Worm (Caenorhabditis elegans) whole organism, L4 larva: ENCODE data around the gene F52C12.2.

Source experiments
- F26F4.8 ChIP-seq: fragments of 200-800 bp; sonication (Bioruptor generic); conservative IDR thresholded peaks from 2 replicates; pipeline ENCODE4 v1.3.6; 2022; ENCODE audit warnings: missing genetic modification characterization, missing compliant biosample characterization
- F37D6.2 ChIP-seq: sonication (generic microtip); optimal IDR thresholded peaks from 2 replicates; lab custom pipeline; 2016; ENCODE audit warnings: mild to moderate bottlenecking, missing genetic modification characterization, missing compliant biosample characterization
- T26A8.4 ChIP-seq: fragments of 200-800 bp; sonication (Bioruptor generic); IDR thresholded peaks from 2 replicates; pipeline ENCODE4 v1.3.6; 2022; ENCODE audit warnings: missing genetic modification characterization, missing compliant biosample characterization
- Y48G9A.11 ChIP-seq: fragments of 200-800 bp; sonication (Bioruptor generic); IDR thresholded peaks from 2 replicates; pipeline ENCODE4 v1.3.6; 2022; ENCODE audit warnings: missing genetic modification reagents, missing genetic modification characterization, missing compliant biosample characterization
- aha-1 ChIP-seq: fragments of 150-350 bp; peaks from one replicate; lab custom pipeline; 2014; ENCODE audit warnings: missing biosample characterization, missing genetic modification characterization
- arid-1 ChIP-seq: fragments of 200-800 bp; sonication (Bioruptor generic); conservative IDR thresholded peaks from 2 replicates; pipeline ENCODE4 v1.3.6; 2022; ENCODE audit warnings: missing genetic modification reagents, missing genetic modification characterization, missing compliant biosample characterization
- ceh-28 ChIP-seq: fragments of 150-350 bp; optimal IDR thresholded peaks from 2 replicates; lab custom pipeline; 2014; ENCODE audit warnings: missing biosample characterization, missing genetic modification reagents, missing genetic modification characterization
- ceh-32 ChIP-seq: sonication (generic microtip); optimal IDR thresholded peaks from 2 replicates; lab custom pipeline; 2016; ENCODE audit warnings: mild to moderate bottlenecking, missing genetic modification characterization, missing compliant biosample characterization; ENCODE audit not compliant: poor library complexity
- ceh-44 ChIP-seq: fragments of 200-800 bp; sonication (Bioruptor generic); IDR thresholded peaks from 2 replicates; pipeline ENCODE4 v1.3.6; 2022; ENCODE audit warnings: missing genetic modification reagents, missing genetic modification characterization, missing compliant biosample characterization
- daf-16 ChIP-seq, 3 experiments: sonication (generic microtip); optimal IDR thresholded peaks; 2 replicates each; lab custom pipeline; 2016 to 2017; ENCODE audit warnings: missing genetic modification characterization in 3 of 3, missing genetic modification reagents in 3 of 3, mild to moderate bottlenecking in 2 of 3, missing compliant biosample characterization in 2 of 3, missing biosample characterization in 1 of 3, moderate library complexity in 1 of 3
- dmd-8 ChIP-seq: fragments of 200-800 bp; sonication (Bioruptor generic); IDR thresholded peaks from 2 replicates; pipeline ENCODE4 v1.3.6; 2022; ENCODE audit warnings: missing genetic modification characterization, missing compliant biosample characterization
- dmd-9 ChIP-seq: fragments of 200-800 bp; sonication (Bioruptor generic); IDR thresholded peaks from 2 replicates; pipeline ENCODE4 v1.3.6; 2022; ENCODE audit warnings: missing genetic modification reagents, missing genetic modification characterization, missing compliant biosample characterization
- dpl-1 ChIP-seq: fragments of 150-350 bp; optimal IDR thresholded peaks from 2 replicates; lab custom pipeline; 2014; ENCODE audit warnings: missing biosample characterization, missing genetic modification reagents, missing genetic modification characterization
- dve-1 ChIP-seq: sonication (generic microtip); optimal IDR thresholded peaks from 2 replicates; lab custom pipeline; 2017; ENCODE audit warnings: antibody characterized with exemption, mild to moderate bottlenecking, missing genetic modification characterization, missing compliant biosample characterization; ENCODE audit not compliant: insufficient read depth
- egl-43 ChIP-seq: fragments of 200-800 bp; sonication (Bioruptor generic); IDR thresholded peaks from 2 replicates; pipeline ENCODE4 v1.3.6; 2022; ENCODE audit warnings: missing genetic modification reagents, missing genetic modification characterization, missing compliant biosample characterization
- hlh-30 ChIP-seq: sonication (generic microtip); optimal IDR thresholded peaks from 2 replicates; lab custom pipeline; 2017; ENCODE audit warnings: antibody characterized with exemption, mild to moderate bottlenecking, missing genetic modification characterization, missing compliant biosample characterization; ENCODE audit not compliant: insufficient read depth
- jun-1 ChIP-seq: fragments of 150-350 bp; optimal IDR thresholded peaks from 2 replicates; lab custom pipeline; 2014; ENCODE audit warnings: missing biosample characterization, missing genetic modification reagents, missing genetic modification characterization
- lin-15B ChIP-seq: fragments of 150-350 bp; sonication (generic microtip); optimal IDR thresholded peaks from 3 replicates; lab custom pipeline; 2014; ENCODE audit warnings: missing biosample characterization, missing genetic modification characterization
- lin-38 ChIP-seq: fragments of 200-800 bp; sonication (Bioruptor generic); IDR thresholded peaks from 2 replicates; pipeline ENCODE4 v1.3.6; 2022; ENCODE audit warnings: missing genetic modification reagents, missing genetic modification characterization, missing compliant biosample characterization
- lsy-2 ChIP-seq, 2 experiments: fragments of 150-350 bp in 1 of 2; sonication (generic microtip) in 1 of 2; optimal IDR thresholded peaks; 2 replicates each; lab custom pipeline; 2014 to 2017; ENCODE audit warnings: missing biosample characterization in 2 of 2, missing genetic modification characterization in 2 of 2
- mdt-29 ChIP-seq: fragments of 200-800 bp; sonication (Bioruptor generic); IDR thresholded peaks from 2 replicates; pipeline ENCODE4 v1.3.6; 2022; ENCODE audit warnings: missing genetic modification reagents, missing genetic modification characterization, missing compliant biosample characterization
- mes-2 ChIP-seq: sonication (generic microtip); optimal IDR thresholded peaks from 2 replicates; lab custom pipeline; 2016; ENCODE audit warnings: missing genotype, mild to moderate bottlenecking, missing genetic modification characterization, missing compliant biosample characterization; ENCODE audit not compliant: poor library complexity, severe bottlenecking
- nhr-11 ChIP-seq: fragments of 150-350 bp; optimal IDR thresholded peaks from 2 replicates; lab custom pipeline; 2014; ENCODE audit warnings: missing biosample characterization, missing genetic modification characterization
- nhr-28 ChIP-seq: fragments of 150-350 bp; optimal IDR thresholded peaks from 2 replicates; lab custom pipeline; 2014; ENCODE audit warnings: missing biosample characterization, missing genetic modification characterization
- pqm-1 ChIP-seq: sonication (generic microtip); optimal IDR thresholded peaks from 2 replicates; lab custom pipeline; 2017; ENCODE audit warnings: missing biosample characterization, missing genetic modification characterization
- rbr-2 ChIP-seq: sonication (generic microtip); optimal IDR thresholded peaks from 2 replicates; lab custom pipeline; 2016; ENCODE audit warnings: missing genotype, missing genetic modification characterization, missing compliant biosample characterization
- set-16 ChIP-seq: fragments of 200-800 bp; sonication (Bioruptor generic); IDR thresholded peaks from 2 replicates; pipeline ENCODE4 v1.3.6; 2022; ENCODE audit warnings: missing genetic modification reagents, missing genetic modification characterization, missing compliant biosample characterization
- skn-1 ChIP-seq: fragments of 150-350 bp; optimal IDR thresholded peaks from 2 replicates; lab custom pipeline; 2014; ENCODE audit warnings: missing biosample characterization, missing genetic modification characterization
- unc-62 ChIP-seq, 3 experiments: fragments of 150-350 bp in 1 of 3; sonication (generic microtip); optimal IDR thresholded peaks in 2 of 3; peaks in 1 of 3; 1 replicate in 1 of 3; 2 replicates in 2 of 3; lab custom pipeline; 2014 to 2017; ENCODE audit warnings: missing biosample characterization in 3 of 3, missing genetic modification characterization in 3 of 3, missing genetic modification reagents in 3 of 3, missing genotype in 1 of 3
- vab-7 ChIP-seq: fragments of 200-800 bp; sonication (Bioruptor generic); IDR thresholded peaks from 2 replicates; pipeline ENCODE4 v1.3.6; 2022; ENCODE audit warnings: missing genetic modification reagents, missing genetic modification characterization, missing compliant biosample characterization
- zip-11 ChIP-seq: fragments of 200-800 bp; sonication (Bioruptor generic); IDR thresholded peaks from 2 replicates; pipeline ENCODE4 v1.3.6; 2022; ENCODE audit warnings: missing genetic modification characterization, missing compliant biosample characterization
- ztf-11 ChIP-seq: fragments of 150-350 bp; optimal IDR thresholded peaks from 2 replicates; lab custom pipeline; 2014; ENCODE audit warnings: missing biosample characterization, missing genetic modification characterization
- ztf-7 ChIP-seq: fragments of 150-350 bp; optimal IDR thresholded peaks from 2 replicates; lab custom pipeline; 2014; ENCODE audit warnings: missing biosample characterization, missing genetic modification characterization

F52C12.2 gene

ce11 chrIV:1916247-1916646, 37.1 kb upstream of the F52C12.2 start:
- TF ChIP-seq T26A8.4, result no peak
- no peak for TF ChIP-seq dpl-1 (GFP tag; lab: Kevin White, UChicago)
- no peak for TF ChIP-seq F26F4.8 (GFP tag; lab: Robert Waterston, UW)
- no peak for TF ChIP-seq nhr-11
- TF ChIP-seq egl-43 (GFP tag; lab: Robert Waterston, UW), result no peak
- TF ChIP-seq rbr-2 (tag; lab: Kevin White, UChicago), result no peak
- no peak for TF ChIP-seq dmd-9 (GFP tag; lab: Robert Waterston, UW)
- no peak for TF ChIP-seq F37D6.2 (tag; lab: Kevin White, UChicago)
- no peak for TF ChIP-seq skn-1 (tag; lab: Kevin White, UChicago)

- TF ChIP-seq vab-7 (no peak), set-16 (peak; percentile 72)
Observed at ce11 chrIV:1917819-1918218, 35.6 kb upstream of the F52C12.2 start, which contains the start of gene elt-6. elt-6 (plus strand) TSS chrIV:1917977.

ce11 chrIV:1920513-1920912, 32.9 kb upstream of the F52C12.2 start:
- TF ChIP-seq dmd-8, result 0 out of 2 replicates have a peak, but pooled peaks have one; percentile 41
- peak; percentile 65 for TF ChIP-seq aha-1 (tag; lab: Kevin White, UChicago)
- no peak for TF ChIP-seq ztf-11 (tag; lab: Kevin White, UChicago)

ce11 chrIV:1923722-1924121, 29.7 kb upstream of the F52C12.2 start, which contains the start of gene denn-4:
denn-4 (plus strand) TSS chrIV:1924001.
- no peak for TF ChIP-seq lin-15B
- peak; percentile 91 for TF ChIP-seq lin-38 (GFP tag; lab: Robert Waterston, UW)
- TF ChIP-seq mdt-29 (GFP tag; lab: Robert Waterston, UW), result no peak
- no peak for TF ChIP-seq mes-2
- TF ChIP-seq ztf-7 (tag; lab: Kevin White, UChicago), result no peak
- TF ChIP-seq nhr-28 (tag; lab: Kevin White, UChicago), result peak; percentile 6
- peak; percentile 85 for TF ChIP-seq hlh-30 (tag; lab: Kevin White, UChicago)
- TF ChIP-seq lsy-2 (tag; optimal IDR thresholded peaks at IDR 0.05; lab: Kevin White, UChicago), result peak in 1 of 2 experiments; percentile 14

ce11 chrIV:1924178-1924577, 29.2 kb upstream of the F52C12.2 start:
- no peak for TF ChIP-seq ceh-28
- no peak for TF ChIP-seq pqm-1
- peak; percentile 96 for TF ChIP-seq aha-1 (tag; lab: Kevin White, UChicago)
- TF ChIP-seq lsy-2 (tag; optimal IDR thresholded peaks at IDR 0.05; lab: Kevin White, UChicago), result no peak

- TF ChIP-seq arid-1 (no peak), unc-62 (GFP tag; optimal IDR thresholded peaks at IDR 0.05 in 1 of 2; lab: Kevin White, UChicago) (peak in 1 of 2 experiments; percentile 97), unc-62 (tag; optimal IDR thresholded peaks at IDR 0.05; lab: Kevin White, UChicago) (no peak)
Observed at ce11 chrIV:1945200-1945599, 8.2 kb upstream of the F52C12.2 start.

- no peak for TF ChIP-seq daf-16 (GFP tag; optimal IDR thresholded peaks at IDR 0.05; lab: Kevin White, UChicago)
- no peak for TF ChIP-seq daf-16 (tag; optimal IDR thresholded peaks at IDR 0.05; lab: Kevin White, UChicago)
- no peak for TF ChIP-seq dve-1
- no peak for TF ChIP-seq jun-1 (tag; lab: Kevin White, UChicago)
- TF ChIP-seq nhr-11, result no peak
- no peak for TF ChIP-seq ceh-44 (GFP tag; lab: Robert Waterston, UW)
- TF ChIP-seq zip-11 (GFP tag; lab: Robert Waterston, UW), result no peak
- TF ChIP-seq T26A8.4, result no peak
- TF ChIP-seq ceh-32 (tag; lab: Kevin White, UChicago), result no peak
- no peak for TF ChIP-seq vab-7
- no peak for TF ChIP-seq Y48G9A.11 (GFP tag; lab: Robert Waterston, UW)
Observed at ce11 chrIV:1947891-1948290, 5.5 kb upstream of the F52C12.2 start, which contains the start of gene tsen-54. tsen-54 (plus strand) TSS chrIV:1948191.
